Worm (Caenorhabditis elegans): ENCODE data around the gene lin-42.

Gene lin-42

ce11 chrII:1188137-1188536 is 64.0 kb downstream of the lin-42 start:
- TF ChIP-seq elt-2 (tag; optimal IDR thresholded peaks at IDR 0.05) (peak; percentile 56), Y22D7AL.16 (tag; optimal IDR thresholded peaks at IDR 0.05) (no peak), ahr-1 (tag; optimal IDR thresholded peaks at IDR 0.05) (no peak), zip-5 (tag; optimal IDR thresholded peaks at IDR 0.05) (no peak), C38D4.7 (GFP tag; optimal IDR thresholded peaks at IDR 0.05) (no peak), T23F11.4 (GFP tag; optimal IDR thresholded peaks at IDR 0.05) (no peak)

Measured in whole organism, late embryonic.